Fruit fly (Drosophila melanogaster) whole organism, embryonic: ENCODE data around the gene pes.

Experiments used
- Aef1 ChIP-seq: fragments of 200-800 bp; sonication (Bioruptor generic); IDR thresholded peaks from 3 replicates; pipeline ENCODE4 v1.3.6; 2022; ENCODE audit warnings: missing biosample characterization, missing genetic modification characterization
- Asciz ChIP-seq: fragments of 200-800 bp; sonication (Bioruptor generic); optimal IDR thresholded peaks from 2 replicates; lab custom pipeline; 2017; ENCODE audit warnings: missing biosample characterization, mild to moderate bottlenecking, missing genetic modification characterization, missing genetic modification reagents
- CG10565 ChIP-seq: fragments of 200-800 bp; sonication (Bioruptor generic); optimal IDR thresholded peaks from 3 replicates; lab custom pipeline; 2016; ENCODE audit warnings: missing biosample characterization, mild to moderate bottlenecking, missing genetic modification characterization
- CG11456 ChIP-seq: fragments of 200-800 bp; sonication (Bioruptor generic); IDR thresholded peaks from 3 replicates; pipeline ENCODE4 v1.3.6; 2022; ENCODE audit warnings: missing biosample characterization, missing genetic modification characterization
- CG12155 ChIP-seq: fragments of 200-800 bp; sonication (Bioruptor generic); optimal IDR thresholded peaks from 3 replicates; lab custom pipeline; 2016; ENCODE audit warnings: missing biosample characterization, missing genetic modification characterization
- CG12236 ChIP-seq: fragments of 200-800 bp; sonication (Bioruptor generic); optimal IDR thresholded peaks from 2 replicates; lab custom pipeline; 2016; ENCODE audit warnings: missing biosample characterization, missing genetic modification characterization
- CG14050 ChIP-seq: fragments of 200-800 bp; sonication (Bioruptor generic); IDR thresholded peaks from 3 replicates; pipeline ENCODE4 v1.3.6; 2022; ENCODE audit warnings: missing biosample characterization, missing genetic modification characterization
- CG14441 ChIP-seq: fragments of 200-800 bp; sonication (Bioruptor generic); IDR thresholded peaks from 2 replicates; pipeline ENCODE4 v1.3.6; 2022; ENCODE audit warnings: missing biosample characterization, missing genetic modification characterization
- CG1603 ChIP-seq: fragments of 200-800 bp; sonication (Bioruptor generic); optimal IDR thresholded peaks from 2 replicates; lab custom pipeline; 2019; ENCODE audit warnings: missing biosample characterization, mild to moderate bottlenecking, missing genetic modification characterization, moderate library complexity
- CG16863 ChIP-seq: fragments of 200-800 bp; sonication (Bioruptor generic); optimal IDR thresholded peaks from 3 replicates; lab custom pipeline; 2016; ENCODE audit warnings: missing biosample characterization, missing genetic modification characterization
- CG17568 ChIP-seq: fragments of 200-800 bp; sonication (Bioruptor generic); optimal IDR thresholded peaks from 2 replicates; lab custom pipeline; 2018; ENCODE audit warnings: missing biosample characterization, mild to moderate bottlenecking, missing genetic modification characterization, moderate library complexity
- CG2678 ChIP-seq: fragments of 200-800 bp; sonication (Bioruptor generic); optimal IDR thresholded peaks from 3 replicates; lab custom pipeline; 2019; ENCODE audit warnings: missing biosample characterization, mild to moderate bottlenecking, missing genetic modification characterization, moderate library complexity
- CG30431 ChIP-seq: fragments of 200-800 bp; sonication (Bioruptor generic); optimal IDR thresholded peaks from 2 replicates; lab custom pipeline; 2017; ENCODE audit warnings: missing biosample characterization, missing genetic modification characterization
- CG31365 ChIP-seq: fragments of 200-800 bp; sonication (Bioruptor generic); optimal IDR thresholded peaks from 2 replicates; lab custom pipeline; 2018; ENCODE audit warnings: missing biosample characterization, mild to moderate bottlenecking, missing genetic modification characterization
- CG3163 ChIP-seq: fragments of 200-800 bp; sonication (Bioruptor generic); optimal IDR thresholded peaks from 3 replicates; lab custom pipeline; 2016; ENCODE audit warnings: missing biosample characterization, missing genetic modification characterization
- CG32767 ChIP-seq: fragments of 200-800 bp; sonication (Bioruptor generic); IDR thresholded peaks from 2 replicates; pipeline ENCODE4 v1.3.6; 2022; ENCODE audit warnings: missing biosample characterization, missing genetic modification characterization
- CG4360 ChIP-seq: fragments of 200-800 bp; sonication (Bioruptor generic); IDR thresholded peaks from 2 replicates; pipeline ENCODE4 v1.3.6; 2022; ENCODE audit warnings: missing biosample characterization, missing genetic modification characterization
- CG5245 ChIP-seq: fragments of 200-800 bp; sonication (Bioruptor generic); optimal IDR thresholded peaks from 3 replicates; lab custom pipeline; 2016; ENCODE audit warnings: missing biosample characterization, missing genetic modification characterization
- CG5953 ChIP-seq: fragments of 200-800 bp; sonication (Bioruptor generic); IDR thresholded peaks from 2 replicates; pipeline ENCODE4 v1.3.6; 2022; ENCODE audit warnings: missing biosample characterization, missing genetic modification characterization
- CG7556 ChIP-seq: fragments of 200-800 bp; sonication (Bioruptor generic); optimal IDR thresholded peaks from 2 replicates; lab custom pipeline; 2017; ENCODE audit warnings: missing biosample characterization, mild to moderate bottlenecking, missing genetic modification characterization
- CG8478 ChIP-seq: fragments of >200 bp; optimal IDR thresholded peaks from 2 replicates; lab custom pipeline; 2018
- CG9609 ChIP-seq: fragments of 200-800 bp; sonication (Bioruptor generic); optimal IDR thresholded peaks from 3 replicates; lab custom pipeline; 2016; ENCODE audit warnings: missing biosample characterization, missing genetic modification characterization
- CG9932 ChIP-seq: fragments of 200-800 bp; sonication (Bioruptor generic); IDR thresholded peaks from 2 replicates; pipeline ENCODE4 v1.3.6; 2022; ENCODE audit warnings: missing biosample characterization, missing genetic modification characterization
- Drgx ChIP-seq: fragments of 200-800 bp; sonication (Bioruptor generic); IDR thresholded peaks from 2 replicates; pipeline ENCODE4 v1.3.6; 2022; ENCODE audit warnings: missing biosample characterization, missing genetic modification characterization
- Fer2 ChIP-seq: fragments of 200-800 bp; sonication (Bioruptor generic); optimal IDR thresholded peaks from 2 replicates; lab custom pipeline; 2018; ENCODE audit warnings: missing biosample characterization, mild to moderate bottlenecking, missing genetic modification characterization, moderate library complexity
- Hand ChIP-seq: fragments of 200-800 bp; sonication (Bioruptor generic); optimal IDR thresholded peaks from 2 replicates; lab custom pipeline; 2017; ENCODE audit warnings: mild to moderate bottlenecking, missing biosample characterization, missing genetic modification reagents, missing genetic modification characterization
- Hey ChIP-seq: fragments of 200-800 bp; sonication (Bioruptor generic); optimal IDR thresholded peaks from 3 replicates; lab custom pipeline; 2018; ENCODE audit warnings: missing biosample characterization, mild to moderate bottlenecking, missing genetic modification characterization
- Meics ChIP-seq: fragments of 200-800 bp; sonication (Bioruptor generic); optimal IDR thresholded peaks from 2 replicates; lab custom pipeline; 2017; ENCODE audit warnings: missing biosample characterization, mild to moderate bottlenecking, missing genetic modification characterization
- Nf-YC ChIP-seq: fragments of 200-800 bp; optimal IDR thresholded peaks from 3 replicates; lab custom pipeline; 2019; ENCODE audit warnings: missing biosample characterization, mild to moderate bottlenecking, missing genetic modification characterization, moderate library complexity
- Rfx ChIP-seq: fragments of 200-800 bp; sonication (Bioruptor generic); IDR thresholded peaks from 2 replicates; pipeline ENCODE4 v1.3.6; 2022; ENCODE audit warnings: missing biosample characterization, missing genetic modification characterization
- Scr ChIP-seq: fragments of 200-800 bp; sonication (Bioruptor generic); IDR thresholded peaks from 2 replicates; pipeline ENCODE4 v1.3.6; 2022; ENCODE audit warnings: missing biosample characterization, missing genetic modification characterization; ENCODE audit not compliant: partially characterized antibody
- Tbp ChIP-seq: fragments of >200 bp; optimal IDR thresholded peaks from 2 replicates; lab custom pipeline; 2018; ENCODE audit warnings: missing biosample characterization, missing genetic modification characterization
- Vsx1 ChIP-seq: fragments of 200-800 bp; sonication (Bioruptor generic); optimal IDR thresholded peaks from 2 replicates; lab custom pipeline; 2017; ENCODE audit warnings: missing biosample characterization, mild to moderate bottlenecking, missing genetic modification characterization, missing genetic modification reagents
- amos ChIP-seq: fragments of 200-800 bp; sonication (Bioruptor generic); IDR thresholded peaks from 2 replicates; pipeline ENCODE4 v1.3.6; 2022; ENCODE audit warnings: missing biosample characterization, missing genetic modification characterization; ENCODE audit not compliant: partially characterized antibody
- ato ChIP-seq: fragments of 200-800 bp; sonication (Bioruptor generic); IDR thresholded peaks from 2 replicates; pipeline ENCODE4 v1.3.6; 2022; ENCODE audit warnings: missing biosample characterization, missing genetic modification characterization; ENCODE audit not compliant: partially characterized antibody
- bab2 ChIP-seq: fragments of 200-800 bp; sonication (Bioruptor generic); optimal IDR thresholded peaks from 2 replicates; lab custom pipeline; 2016; ENCODE audit warnings: missing biosample characterization, missing genetic modification characterization
- crp ChIP-seq, 2 experiments: fragments of 200-800 bp; sonication (Bioruptor generic); optimal IDR thresholded peaks; 2 replicates in 1 of 2; 3 replicates in 1 of 2; lab custom pipeline; 2017; ENCODE audit warnings: missing biosample characterization in 2 of 2, missing genetic modification characterization in 2 of 2, mild to moderate bottlenecking in 1 of 2, moderate library complexity in 1 of 2
- danr ChIP-seq: fragments of 200-800 bp; sonication (Bioruptor generic); IDR thresholded peaks from 2 replicates; pipeline ENCODE4 v1.3.6; 2022; ENCODE audit warnings: missing biosample characterization, missing genetic modification characterization
- exex ChIP-seq: fragments of 200-800 bp; sonication (Bioruptor generic); optimal IDR thresholded peaks from 4 replicates; lab custom pipeline; 2018; ENCODE audit warnings: missing biosample characterization, mild to moderate bottlenecking, missing genetic modification characterization, moderate library complexity
- gce ChIP-seq: fragments of 200-800 bp; sonication (Bioruptor generic); IDR thresholded peaks from 3 replicates; pipeline ENCODE4 v1.3.6; 2022; ENCODE audit warnings: missing biosample characterization, missing genetic modification characterization
- gcm2 ChIP-seq: fragments of 200-800 bp; sonication (Bioruptor generic); optimal IDR thresholded peaks from 2 replicates; lab custom pipeline; 2016; ENCODE audit warnings: missing biosample characterization, missing genetic modification characterization
- h ChIP-seq: fragments of >200 bp; optimal IDR thresholded peaks from 2 replicates; lab custom pipeline; 2017
- pan ChIP-seq, 4 experiments: fragments of >200 bp in 3 of 4; fragments of 200-800 bp in 1 of 4; sonication (Bioruptor generic) in 1 of 4; optimal IDR thresholded peaks in 3 of 4; IDR thresholded peaks in 1 of 4; 2 replicates each; pipeline versions ENCODE4 v1.3.6 to Lab custom; 2017 to 2022; ENCODE audit warnings: missing biosample characterization in 2 of 4, missing genetic modification characterization in 2 of 4, mixed read lengths in 1 of 4
- peb ChIP-seq: fragments of 200-800 bp; sonication (Bioruptor generic); IDR thresholded peaks from 2 replicates; pipeline ENCODE4 v1.3.6; 2022; ENCODE audit warnings: missing biosample characterization, missing genetic modification characterization
- psq ChIP-seq: fragments of 200-800 bp; sonication (Bioruptor generic); optimal IDR thresholded peaks from 2 replicates; lab custom pipeline; 2017; ENCODE audit warnings: missing biosample characterization, missing genetic modification characterization
- sqz ChIP-seq: fragments of 200-800 bp; sonication (Bioruptor generic); optimal IDR thresholded peaks from 3 replicates; lab custom pipeline; 2018; ENCODE audit warnings: missing biosample characterization, mild to moderate bottlenecking, missing genetic modification characterization
- stc ChIP-seq: fragments of 200-800 bp; sonication (Bioruptor generic); IDR thresholded peaks from 2 replicates; pipeline ENCODE4 v1.3.6; 2022; ENCODE audit warnings: missing biosample characterization, missing genetic modification characterization
- tgo ChIP-seq: fragments of 200-800 bp; sonication (Bioruptor generic); IDR thresholded peaks from 3 replicates; pipeline ENCODE4 v1.3.6; 2022; ENCODE audit warnings: missing biosample characterization, missing genetic modification characterization
- tup ChIP-seq: fragments of 200-800 bp; sonication (Bioruptor generic); optimal IDR thresholded peaks from 2 replicates; lab custom pipeline; 2016; ENCODE audit warnings: missing biosample characterization, mild to moderate bottlenecking, missing genetic modification characterization, moderate library complexity
- tx ChIP-seq: fragments of 200-800 bp; sonication (Bioruptor generic); optimal IDR thresholded peaks from 2 replicates; lab custom pipeline; 2016; ENCODE audit warnings: missing biosample characterization, missing genetic modification characterization
- z ChIP-seq: fragments of 200-800 bp; sonication (Bioruptor generic); IDR thresholded peaks from 3 replicates; pipeline ENCODE4 v1.3.6; 2022; ENCODE audit warnings: missing biosample characterization, missing genetic modification characterization

pes gene

DNA sequence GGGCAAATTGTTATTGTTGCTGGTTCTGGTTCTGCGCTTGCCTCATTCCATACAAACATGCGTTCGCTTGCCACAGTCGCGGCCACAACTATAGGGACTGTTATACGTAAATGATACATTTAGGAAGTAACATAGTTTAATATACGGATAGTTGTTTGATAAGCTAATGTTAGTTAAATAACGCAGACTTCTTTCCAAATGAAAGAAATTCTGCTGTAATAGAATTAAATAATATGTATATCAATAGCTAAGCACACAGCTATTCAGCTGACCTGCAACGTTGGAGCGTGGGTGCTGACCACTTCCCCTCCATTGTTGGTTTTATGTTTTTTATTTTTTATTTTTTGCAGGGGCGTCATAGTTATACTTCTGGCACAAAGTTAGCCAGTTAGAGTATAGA, 40.8 kb upstream of the pes start (continued):
- TF ChIP-seq Nf-YC (peak; percentile 32), crp (GFP tag; optimal IDR thresholded peaks at IDR 0.05; lab: Kevin White, UChicago) (no peak), CG5953 (peak; percentile 53; the same call in 1 of the 2 replicates), CG16863 (GFP tag; lab: Kevin White, UChicago) (peak; percentile 41), Drgx (GFP tag; lab: Robert Waterston, UW) (peak; percentile 71), Asciz (GFP tag; lab: Kevin White, UChicago) (peak; percentile 44), exex (tag; lab: Kevin White, UChicago) (no peak), CG17568 (GFP tag; lab: Kevin White, UChicago) (peak; percentile 43), CG32767 (GFP tag; lab: Robert Waterston, UW) (peak; percentile 72), peb (GFP tag; lab: Robert Waterston, UW) (0 out of 2 replicates have a peak, but pooled peaks have one; percentile 17), tup (no peak), sqz (GFP tag; lab: Kevin White, UChicago) (peak; percentile 6), CG2678 (peak; percentile 72), z (GFP tag; lab: Robert Waterston, UW) (no peak), CG8478 (lab: Kevin White, UChicago) (no peak), Meics (GFP tag; lab: Kevin White, UChicago) (peak; percentile 53), gce (GFP tag; lab: Robert Waterston, UW) (0 out of 3 replicates have a peak, but pooled peaks have one; percentile 36), Aef1 (GFP tag; lab: Robert Waterston, UW) (peak; percentile 49; the same call in 2 of the 3 replicates), Hey (tag; lab: Kevin White, UChicago) (no peak), CG3163 (GFP tag; lab: Kevin White, UChicago) (no peak), CG10565 (no peak), CG5245 (GFP tag; lab: Kevin White, UChicago) (peak; percentile 39), CG7556 (GFP tag; lab: Kevin White, UChicago) (peak; percentile 53), stc (GFP tag; lab: Robert Waterston, UW) (peak; percentile 69; the same call in 1 of the 2 replicates), psq (no peak), CG31365 (no peak), Rfx (GFP tag; lab: Robert Waterston, UW) (peak; percentile 69), CG1603 (tag; lab: Kevin White, UChicago) (peak; percentile 71), tgo (GFP tag; lab: Robert Waterston, UW) (peak; percentile 57; the same call in 2 of the 3 replicates), CG30431 (GFP tag; lab: Kevin White, UChicago) (peak; percentile 4), Fer2 (tag; lab: Kevin White, UChicago) (no peak), tx (GFP tag; lab: Kevin White, UChicago) (peak; percentile 8), danr (peak; percentile 67), Tbp (GFP tag; lab: Kevin White, UChicago) (no peak), h (lab: Kevin White, UChicago) (no peak), CG14050 (peak; percentile 50; the same call in 1 of the 3 replicates), CG14441 (GFP tag; lab: Robert Waterston, UW) (peak; percentile 59; the same call in 1 of the 2 replicates), gcm2 (GFP tag; lab: Kevin White, UChicago) (no peak), Vsx1 (GFP tag; lab: Kevin White, UChicago) (peak; percentile 1), amos (GFP tag; lab: Robert Waterston, UW) (no peak), CG12155 (GFP tag; lab: Kevin White, UChicago) (peak; percentile 21), CG9609 (peak; percentile 31), CG12236 (GFP tag; lab: Kevin White, UChicago) (no peak), CG11456 (GFP tag; lab: Robert Waterston, UW) (no peak), Scr (GFP tag; lab: Robert Waterston, UW) (no peak), pan (optimal IDR thresholded peaks at IDR 0.05; lab: Kevin White, UChicago) (no peak), pan (GFP tag; optimal IDR thresholded peaks at IDR 0.05 in 1 of 2, IDR thresholded peaks at IDR 0.05 in 1 of 2) (peak in 1 of 2 experiments; percentile 56), bab2 (GFP tag; lab: Kevin White, UChicago) (peak; percentile 27), Hand (peak; percentile 38), ato (GFP tag; lab: Robert Waterston, UW) (no peak), CG4360 (GFP tag; lab: Robert Waterston, UW) (0 out of 2 replicates have a peak, but pooled peaks have one; percentile 12), CG9932 (peak; percentile 31; the same call in 1 of the 2 replicates)
